Fruit fly (Drosophila melanogaster) whole organism, wandering third instar larva: ENCODE measurements around the gene Fnta.

Experiments used
- Abd-B ChIP-seq: fragments of >200 bp; optimal IDR thresholded peaks from 2 replicates; lab custom pipeline; 2017; ENCODE audit warnings: missing biosample characterization, missing genetic modification characterization
- CG32264 ChIP-seq: fragments of 200-800 bp; sonication (Bioruptor generic); optimal IDR thresholded peaks from 2 replicates; lab custom pipeline; 2016; ENCODE audit warnings: missing biosample characterization, missing genetic modification characterization
- CG9705 ChIP-seq: fragments of 200-800 bp; sonication (Bioruptor generic); optimal IDR thresholded peaks from 2 replicates; lab custom pipeline; 2018; ENCODE audit warnings: missing biosample characterization, mild to moderate bottlenecking, missing genetic modification characterization
- CrebA ChIP-seq: fragments of 200-800 bp; sonication (Bioruptor generic); optimal IDR thresholded peaks from 2 replicates; lab custom pipeline; 2016; ENCODE audit warnings: missing biosample characterization, mild to moderate bottlenecking, missing genetic modification characterization, borderline replicate concordance
- Dfd ChIP-seq: fragments of >200 bp; optimal IDR thresholded peaks from 2 replicates; lab custom pipeline; 2017; ENCODE audit warnings: missing biosample characterization, missing genetic modification characterization
- Dif ChIP-seq: fragments of 200-275, 200-300 bp; sonication (Bioruptor generic); optimal IDR thresholded peaks from 2 replicates; lab custom pipeline; 2018; ENCODE audit warnings: missing biosample characterization, missing genetic modification characterization; ENCODE audit not compliant: partially characterized antibody
- GATAd ChIP-seq: sonication (Bioruptor generic); optimal IDR thresholded peaks from 2 replicates; lab custom pipeline; 2016; ENCODE audit warnings: missing biosample characterization, missing genetic modification characterization
- HLH106 ChIP-seq: fragments of 200-800 bp; optimal IDR thresholded peaks from 3 replicates; lab custom pipeline; 2019; ENCODE audit warnings: missing biosample characterization, mild to moderate bottlenecking, missing genetic modification characterization, moderate library complexity
- Hnf4 ChIP-seq: fragments of 200-800 bp; sonication (Bioruptor generic); optimal IDR thresholded peaks from 2 replicates; lab custom pipeline; 2016; ENCODE audit warnings: missing biosample characterization, mild to moderate bottlenecking, missing genetic modification characterization
- Hr78 ChIP-seq: fragments of >200 bp; optimal IDR thresholded peaks from 2 replicates; lab custom pipeline; 2017; ENCODE audit warnings: missing biosample characterization, missing genetic modification characterization
- Hr83 ChIP-seq: fragments of 200-300 bp; sonication (Bioruptor generic); optimal IDR thresholded peaks from 2 replicates; lab custom pipeline; 2016; ENCODE audit warnings: missing biosample characterization, mild to moderate bottlenecking, missing genetic modification characterization, moderate library complexity; ENCODE audit not compliant: poor library complexity, severe bottlenecking
- Jra ChIP-seq: sonication (Bioruptor generic); optimal IDR thresholded peaks from 2 replicates; lab custom pipeline; 2016; ENCODE audit warnings: missing biosample characterization, missing genetic modification characterization
- Mio ChIP-seq: sonication (Bioruptor generic); optimal IDR thresholded peaks from 2 replicates; lab custom pipeline; 2016; ENCODE audit warnings: missing biosample characterization, missing genetic modification characterization
- Myc ChIP-seq: fragments of >200 bp; optimal IDR thresholded peaks from 2 replicates; lab custom pipeline; 2017
- N ChIP-seq: fragments of >200 bp; optimal IDR thresholded peaks from 2 replicates; lab custom pipeline; 2018; ENCODE audit warnings: missing biosample characterization, missing external identifiers, missing genetic modification characterization
- OdsH ChIP-seq: fragments of 200-800 bp; sonication (Bioruptor generic); optimal IDR thresholded peaks from 2 replicates; lab custom pipeline; 2016; ENCODE audit warnings: missing biosample characterization, mild to moderate bottlenecking, missing genetic modification characterization
- Rel ChIP-seq, 2 experiments: fragments of 200-800 bp; sonication (Bioruptor generic) in 1 of 2; optimal IDR thresholded peaks; 2 replicates in 1 of 2; 3 replicates in 1 of 2; lab custom pipeline; 2016 to 2019; ENCODE audit warnings: mild to moderate bottlenecking in 2 of 2, missing biosample characterization in 2 of 2, missing genetic modification characterization in 2 of 2, moderate library complexity in 1 of 2
- Sp1 ChIP-seq: fragments of 200-800 bp; sonication (Bioruptor generic); optimal IDR thresholded peaks from 3 replicates; lab custom pipeline; 2019; ENCODE audit warnings: missing biosample characterization, mild to moderate bottlenecking, missing genetic modification characterization, moderate library complexity
- Vsx2 ChIP-seq: fragments of 200-300, 225-300 bp; sonication (Bioruptor generic); optimal IDR thresholded peaks from 2 replicates; lab custom pipeline; 2018; ENCODE audit warnings: missing biosample characterization, missing genetic modification characterization; ENCODE audit not compliant: partially characterized antibody
- br ChIP-seq: fragments of 200-800 bp; sonication (Bioruptor generic); optimal IDR thresholded peaks from 2 replicates; lab custom pipeline; 2016; ENCODE audit warnings: missing biosample characterization, missing genetic modification characterization
- dl ChIP-seq, 2 experiments: fragments of 175-275, 200-275 bp in 1 of 2; fragments of 200-275 bp in 1 of 2; sonication (Bioruptor generic); optimal IDR thresholded peaks; lab custom pipeline; 2018; ENCODE audit warnings: mild to moderate bottlenecking in 2 of 2, missing biosample characterization in 2 of 2, missing genetic modification characterization in 2 of 2, moderate library complexity in 2 of 2; ENCODE audit not compliant: partially characterized antibody in 2 of 2, insufficient read depth in 1 of 2
- dmrt93B ChIP-seq: fragments of 200-800 bp; sonication (Bioruptor generic); optimal IDR thresholded peaks from 2 replicates; lab custom pipeline; 2018; ENCODE audit warnings: missing biosample characterization, mild to moderate bottlenecking, missing genetic modification characterization
- dsf ChIP-seq: sonication (Bioruptor generic); optimal IDR thresholded peaks from 2 replicates; lab custom pipeline; 2016; ENCODE audit warnings: missing biosample characterization, missing genetic modification characterization, borderline replicate concordance
- ey ChIP-seq: fragments of 200-800 bp; sonication (Bioruptor generic); optimal IDR thresholded peaks from 2 replicates; lab custom pipeline; 2016; ENCODE audit warnings: missing biosample characterization, missing genetic modification characterization
- foxo ChIP-seq, 2 experiments: fragments of 200-800 bp; sonication (Bioruptor generic); optimal IDR thresholded peaks; 2 replicates in 1 of 2; 3 replicates in 1 of 2; lab custom pipeline; 2016 to 2017; ENCODE audit warnings: missing biosample characterization in 2 of 2, missing genetic modification characterization in 2 of 2
- fru ChIP-seq: fragments of 200-800 bp; sonication (Bioruptor generic); optimal IDR thresholded peaks from 3 replicates; lab custom pipeline; 2016; ENCODE audit warnings: missing biosample characterization, mild to moderate bottlenecking, missing genetic modification characterization
- h ChIP-seq: fragments of 200-800 bp; sonication (Bioruptor generic); optimal IDR thresholded peaks from 3 replicates; lab custom pipeline; 2016; ENCODE audit warnings: missing biosample characterization, mild to moderate bottlenecking, missing genetic modification characterization
- jim ChIP-seq: fragments of 175-275, 200-325 bp; sonication (Bioruptor generic); optimal IDR thresholded peaks from 2 replicates; lab custom pipeline; 2016; ENCODE audit warnings: missing biosample characterization, mild to moderate bottlenecking, missing genetic modification characterization
- lola ChIP-seq: fragments of >200 bp; optimal IDR thresholded peaks from 2 replicates; lab custom pipeline; 2017; ENCODE audit warnings: missing biosample characterization, missing genetic modification characterization
- psq ChIP-seq: fragments of 200-800 bp; sonication (Bioruptor generic); optimal IDR thresholded peaks from 3 replicates; lab custom pipeline; 2017; ENCODE audit warnings: missing biosample characterization, mild to moderate bottlenecking, missing genetic modification characterization, moderate library complexity
- rgr ChIP-seq: fragments of 200-800 bp; sonication (Bioruptor generic); optimal IDR thresholded peaks from 3 replicates; lab custom pipeline; 2016; ENCODE audit warnings: missing biosample characterization, mild to moderate bottlenecking, missing genetic modification characterization
- sage ChIP-seq: fragments of 200-800 bp; sonication (Bioruptor generic); optimal IDR thresholded peaks from 2 replicates; lab custom pipeline; 2016; ENCODE audit warnings: missing biosample characterization, mild to moderate bottlenecking, missing genetic modification characterization
- sv ChIP-seq: fragments of 200-800 bp; sonication (Bioruptor generic); optimal IDR thresholded peaks from 3 replicates; lab custom pipeline; 2016; ENCODE audit warnings: missing biosample characterization, missing genetic modification characterization
- tai ChIP-seq: sonication (Bioruptor generic); optimal IDR thresholded peaks from 2 replicates; lab custom pipeline; 2016; ENCODE audit warnings: missing biosample characterization, missing genetic modification characterization
- woc ChIP-seq: sonication (Bioruptor generic); optimal IDR thresholded peaks from 2 replicates; lab custom pipeline; 2016; ENCODE audit warnings: missing biosample characterization, mild to moderate bottlenecking, missing genetic modification characterization

Fnta gene

DNA sequence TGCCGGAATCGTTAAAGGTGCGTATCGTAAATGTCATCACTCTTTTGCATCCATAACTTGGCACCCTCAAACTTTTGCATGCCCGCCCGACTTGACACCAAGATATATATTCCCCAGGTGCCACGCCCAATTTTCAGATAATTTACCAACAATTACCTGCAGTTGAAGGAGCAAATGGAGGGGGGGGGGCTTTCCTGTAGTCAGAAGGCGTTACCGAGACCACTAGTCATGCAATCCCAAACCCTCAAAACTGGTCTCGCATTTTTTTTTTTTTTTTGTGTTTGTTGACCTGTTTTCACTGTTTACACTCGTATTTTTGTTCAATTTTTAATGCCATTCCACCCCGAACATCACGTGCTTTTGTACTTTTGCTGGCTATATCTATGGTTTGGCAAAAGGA is 4.8 kb downstream of the Fnta start:
- no peak for TF ChIP-seq OdsH (GFP tag; lab: Kevin White, UChicago)

DNA sequence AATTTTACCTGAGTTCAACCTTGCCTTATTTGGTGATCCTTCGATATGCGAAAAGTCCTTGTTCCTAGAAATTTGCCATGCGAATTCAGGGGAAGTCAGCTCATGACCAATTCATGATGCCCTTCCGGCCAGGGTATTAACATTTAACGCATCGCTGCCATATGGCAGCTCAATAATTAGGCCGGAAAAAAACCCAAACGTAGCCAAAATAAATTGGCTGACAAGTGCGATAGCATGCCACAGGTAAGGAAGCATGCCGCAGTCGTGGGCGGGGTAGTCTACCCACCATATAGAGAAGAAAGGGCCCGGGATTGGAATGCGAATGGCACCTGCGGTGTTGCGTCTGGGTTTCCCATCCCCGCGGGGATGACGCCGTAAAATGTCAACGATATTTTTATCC is 6.7 kb downstream of the Fnta start:
- no peak for TF ChIP-seq fru (GFP tag; lab: Kevin White, UChicago)
- no peak for TF ChIP-seq foxo (GFP tag; optimal IDR thresholded peaks at IDR 0.05; lab: Kevin White, UChicago)
- TF ChIP-seq Abd-B (GFP tag; lab: Kevin White, UChicago) = no peak
- TF ChIP-seq Hr83 (GFP tag; lab: Kevin White, UChicago) = no peak
- TF ChIP-seq HLH106 (tag; lab: Kevin White, UChicago) = no peak
- no peak for TF ChIP-seq CG32264 (GFP tag; lab: Kevin White, UChicago)
- TF ChIP-seq Jra (GFP tag; lab: Kevin White, UChicago) = no peak
- TF ChIP-seq Myc (lab: Kevin White, UChicago) = no peak
- no peak for TF ChIP-seq GATAd
- TF ChIP-seq dsf (GFP tag; lab: Kevin White, UChicago) = no peak
- TF ChIP-seq rgr = no peak
- no peak for TF ChIP-seq OdsH (GFP tag; lab: Kevin White, UChicago)
- no peak for TF ChIP-seq jim (GFP tag; lab: Kevin White, UChicago)
- no peak for TF ChIP-seq Mio (GFP tag; lab: Kevin White, UChicago)
- TF ChIP-seq woc (GFP tag; lab: Kevin White, UChicago) = no peak
- TF ChIP-seq, all 38 proteins: peak for 0

DNA sequence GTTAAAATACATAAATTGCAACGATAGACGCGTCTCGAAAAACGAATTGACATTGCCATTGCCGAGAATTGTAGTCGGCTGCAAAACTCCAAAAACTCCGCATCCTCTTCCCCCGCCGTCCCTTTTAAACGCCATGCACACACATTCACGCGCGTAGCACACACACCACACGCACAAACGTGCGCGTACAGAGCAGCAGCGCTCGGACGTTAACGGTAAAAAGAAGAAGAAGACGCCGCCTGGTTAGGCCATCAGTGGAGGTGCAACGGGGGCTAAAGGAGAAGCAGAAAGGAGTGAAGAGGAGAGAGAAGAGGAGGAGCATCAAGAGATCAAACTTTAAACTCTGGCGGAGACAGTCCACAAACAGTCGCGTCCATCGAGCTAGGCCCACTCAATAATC is 8.2 kb downstream of the Fnta start:
- no peak for TF ChIP-seq psq
- TF ChIP-seq Hr83 (GFP tag; lab: Kevin White, UChicago) = no peak
- no peak for TF ChIP-seq foxo (GFP tag; optimal IDR thresholded peaks at IDR 0.05; lab: Kevin White, UChicago)
- TF ChIP-seq CG9705 (GFP tag; lab: Kevin White, UChicago) = no peak
- no peak for TF ChIP-seq GATAd
- TF ChIP-seq rgr = no peak
- TF ChIP-seq dl (GFP tag; optimal IDR thresholded peaks at IDR 0.05; lab: Kevin White, UChicago; ENCODE audit: insufficient read depth in 1 of 2, partially characterized antibody in 2 of 2) = no peak
- no peak for TF ChIP-seq Jra (GFP tag; lab: Kevin White, UChicago)
- TF ChIP-seq HLH106 (tag; lab: Kevin White, UChicago) = no peak
- TF ChIP-seq ey (GFP tag; lab: Kevin White, UChicago) = no peak
- no peak for TF ChIP-seq Vsx2 (GFP tag; lab: Kevin White, UChicago)
- TF ChIP-seq sage (GFP tag; lab: Kevin White, UChicago) = no peak
- TF ChIP-seq Hr78 (GFP tag; lab: Kevin White, UChicago) = no peak
- no peak for TF ChIP-seq Dfd (GFP tag; lab: Kevin White, UChicago)
- TF ChIP-seq Abd-B (GFP tag; lab: Kevin White, UChicago) = no peak

DNA sequence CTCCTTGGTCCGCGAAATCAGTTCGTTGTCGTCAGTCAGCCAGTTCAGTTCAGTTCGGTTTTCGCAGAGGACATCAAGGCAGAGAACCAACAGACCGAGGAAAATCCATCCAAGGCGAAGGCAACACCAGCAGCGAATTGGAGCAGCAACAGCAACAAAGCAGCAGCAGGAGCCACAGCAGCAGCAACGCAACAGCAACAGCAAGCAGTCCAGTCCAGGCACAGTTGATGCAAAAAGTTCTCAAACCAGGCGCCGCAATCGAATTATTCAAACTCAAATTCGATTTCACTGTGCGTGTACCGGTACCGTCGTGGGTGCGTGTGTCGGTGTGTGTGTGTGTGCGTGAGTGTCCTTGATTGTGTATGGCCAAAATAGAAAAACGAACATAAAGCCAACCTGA is 8.7 kb downstream of the Fnta start, which contains the start of gene CG15628:
Gene CG15628 (plus strand): TSS at position 18 of the 400 bp plus-strand sequence.
- TF ChIP-seq Hr83 (GFP tag; lab: Kevin White, UChicago) (peak; percentile 42), dsf (GFP tag; lab: Kevin White, UChicago) (no peak), dmrt93B (GFP tag; lab: Kevin White, UChicago) (no peak), h (GFP tag; lab: Kevin White, UChicago) (no peak), foxo (GFP tag; optimal IDR thresholded peaks at IDR 0.05; lab: Kevin White, UChicago) (no peak), tai (GFP tag; lab: Kevin White, UChicago) (no peak), Vsx2 (GFP tag; lab: Kevin White, UChicago) (no peak), lola (GFP tag; lab: Kevin White, UChicago) (no peak), Myc (lab: Kevin White, UChicago) (no peak), Hnf4 (GFP tag; lab: Kevin White, UChicago) (no peak), CG9705 (GFP tag; lab: Kevin White, UChicago) (no peak), Dfd (GFP tag; lab: Kevin White, UChicago) (peak; percentile 65), psq (no peak), CG32264 (GFP tag; lab: Kevin White, UChicago) (no peak), GATAd (no peak), Dif (GFP tag; lab: Kevin White, UChicago) (no peak)

DNA sequence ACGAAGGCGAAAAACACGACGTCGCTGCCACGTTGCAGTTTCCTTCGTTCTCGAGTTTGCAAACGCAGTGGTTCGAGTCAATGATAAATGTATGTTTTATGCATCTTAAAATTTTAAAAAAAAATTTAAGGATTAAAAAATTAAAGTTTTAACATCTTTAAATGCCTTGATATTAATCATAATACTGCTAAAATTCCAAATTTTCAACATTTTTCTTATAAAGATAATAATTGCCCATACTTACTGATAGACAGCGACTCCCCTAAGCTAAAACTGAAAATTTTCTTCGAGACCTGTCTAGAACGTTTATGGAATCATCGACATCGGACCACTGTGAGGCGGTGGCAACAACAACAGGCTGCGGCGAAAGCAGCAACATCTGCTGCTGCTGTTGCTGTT is 9.2 kb downstream of the Fnta start:
- TF ChIP-seq N (GFP tag; lab: Kevin White, UChicago) = no peak
- no peak for TF ChIP-seq Vsx2 (GFP tag; lab: Kevin White, UChicago)
- no peak for TF ChIP-seq Rel (GFP tag; optimal IDR thresholded peaks at IDR 0.05; lab: Kevin White, UChicago)
- TF ChIP-seq Rel (tag; optimal IDR thresholded peaks at IDR 0.05; lab: Kevin White, UChicago) = peak; percentile 26
- peak; percentile 77 for TF ChIP-seq sv (GFP tag; lab: Kevin White, UChicago)
- TF ChIP-seq sage (GFP tag; lab: Kevin White, UChicago) = no peak
- TF ChIP-seq Dif (GFP tag; lab: Kevin White, UChicago) = no peak
- TF ChIP-seq h (GFP tag; lab: Kevin White, UChicago) = peak; percentile 73
- TF ChIP-seq Hnf4 (GFP tag; lab: Kevin White, UChicago) = peak; percentile 10
- TF ChIP-seq fru (GFP tag; lab: Kevin White, UChicago) = peak; percentile 76
- TF ChIP-seq rgr = peak; percentile 52
- no peak for TF ChIP-seq lola (GFP tag; lab: Kevin White, UChicago)
- TF ChIP-seq ey (GFP tag; lab: Kevin White, UChicago) = peak; percentile 47
- peak; percentile 39 for TF ChIP-seq tai (GFP tag; lab: Kevin White, UChicago)
- no peak for TF ChIP-seq jim (GFP tag; lab: Kevin White, UChicago)
- TF ChIP-seq woc (GFP tag; lab: Kevin White, UChicago) = peak; percentile 75
- peak; percentile 82 for TF ChIP-seq HLH106 (tag; lab: Kevin White, UChicago)
- TF ChIP-seq CG9705 (GFP tag; lab: Kevin White, UChicago) = peak; percentile 38
- peak; percentile 67 for TF ChIP-seq CrebA (GFP tag; lab: Kevin White, UChicago)
- TF ChIP-seq foxo (GFP tag; optimal IDR thresholded peaks at IDR 0.05; lab: Kevin White, UChicago) = peak in 1 of 2 experiments; percentile 57
- TF ChIP-seq dmrt93B (GFP tag; lab: Kevin White, UChicago) = peak; percentile 50
- peak; percentile 59 for TF ChIP-seq psq
- TF ChIP-seq br (GFP tag; lab: Kevin White, UChicago) = peak; percentile 45
- peak; percentile 66 for TF ChIP-seq Sp1 (GFP tag; lab: Kevin White, UChicago)
